Worm (Caenorhabditis elegans) whole organism, L4/young adult: ENCODE results near the gene ZK418.10.

Experiments
- dao-5 ChIP-seq: sonication (generic microtip); optimal IDR thresholded peaks from 2 replicates; lab custom pipeline; 2016; ENCODE audit warnings: missing genotype, missing genetic modification characterization, moderate library complexity, missing compliant biosample characterization
- him-1 ChIP-seq: sonication (generic microtip); optimal IDR thresholded peaks from 2 replicates; lab custom pipeline; 2016; ENCODE audit warnings: missing genotype, missing genetic modification reagents, missing genetic modification characterization, missing compliant biosample characterization

DNA sequence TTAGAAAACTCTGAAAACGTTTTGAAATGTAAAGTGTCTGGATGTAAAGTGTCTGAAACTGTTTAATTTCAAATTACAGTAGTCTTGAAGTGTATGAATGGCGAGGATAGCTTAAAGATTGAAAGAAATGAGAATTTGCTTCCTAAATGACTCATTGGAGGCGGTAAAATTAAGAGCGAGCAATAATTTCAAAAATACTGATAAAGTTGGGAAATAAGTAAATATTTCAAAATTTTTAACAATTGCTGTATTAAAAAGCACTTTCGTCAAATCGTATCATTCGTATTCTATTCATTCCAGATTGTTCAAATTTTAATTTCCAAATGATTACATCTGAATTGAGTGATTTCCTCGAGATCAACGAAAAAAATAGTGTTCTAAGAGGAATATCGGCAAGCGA is 33.9 kb upstream of the ZK418.10 start, which contains the start of gene B0280.2:
- TF ChIP-seq him-1 (tag; lab: Kevin White, UChicago) (no peak), dao-5 (no peak)
